Fruit fly (Drosophila melanogaster) whole organism, prepupa: ENCODE data around the gene Axs.

Source experiments
- CG15336 ChIP-seq: fragments of 200-800 bp; sonication (Bioruptor generic); IDR thresholded peaks from 2 replicates; pipeline ENCODE4 v1.3.6; 2022; ENCODE audit warnings: missing biosample characterization, missing genetic modification characterization
- CG3032 ChIP-seq: fragments of 200-800 bp; optimal IDR thresholded peaks from 2 replicates; lab custom pipeline; 2019; ENCODE audit warnings: missing biosample characterization, mild to moderate bottlenecking, missing genetic modification characterization, moderate library complexity
- CG6854 ChIP-seq: fragments of 200-800 bp; sonication (Bioruptor generic); optimal IDR thresholded peaks from 2 replicates; lab custom pipeline; 2017; ENCODE audit warnings: missing biosample characterization, mild to moderate bottlenecking, missing genetic modification characterization
- CG8632 ChIP-seq: fragments of 200-800 bp; sonication (Bioruptor generic); optimal IDR thresholded peaks from 3 replicates; lab custom pipeline; 2016; ENCODE audit warnings: missing biosample characterization, missing genetic modification characterization
- Ets96B ChIP-seq: fragments of 200-800 bp; optimal IDR thresholded peaks from 2 replicates; lab custom pipeline; 2019; ENCODE audit warnings: missing biosample characterization, mild to moderate bottlenecking, missing genetic modification characterization, moderate library complexity
- Lpt ChIP-seq: fragments of 200-800 bp; sonication (Bioruptor generic); optimal IDR thresholded peaks from 3 replicates; lab custom pipeline; 2016; ENCODE audit warnings: missing biosample characterization, missing genetic modification characterization
- Sox14 ChIP-seq: fragments of 200-800 bp; sonication (Bioruptor generic); optimal IDR thresholded peaks from 3 replicates; lab custom pipeline; 2016; ENCODE audit warnings: missing biosample characterization, missing genetic modification characterization
- eg ChIP-seq: fragments of 200-800 bp; sonication (Bioruptor generic); IDR thresholded peaks from 3 replicates; pipeline ENCODE4 v1.3.6; 2022; ENCODE audit warnings: missing biosample characterization, missing genetic modification characterization
- svp ChIP-seq: fragments of 200-800 bp; sonication (Bioruptor generic); peaks from one replicate; lab custom pipeline; 2016; ENCODE audit warnings: missing biosample characterization, missing genetic modification characterization

DNA sequence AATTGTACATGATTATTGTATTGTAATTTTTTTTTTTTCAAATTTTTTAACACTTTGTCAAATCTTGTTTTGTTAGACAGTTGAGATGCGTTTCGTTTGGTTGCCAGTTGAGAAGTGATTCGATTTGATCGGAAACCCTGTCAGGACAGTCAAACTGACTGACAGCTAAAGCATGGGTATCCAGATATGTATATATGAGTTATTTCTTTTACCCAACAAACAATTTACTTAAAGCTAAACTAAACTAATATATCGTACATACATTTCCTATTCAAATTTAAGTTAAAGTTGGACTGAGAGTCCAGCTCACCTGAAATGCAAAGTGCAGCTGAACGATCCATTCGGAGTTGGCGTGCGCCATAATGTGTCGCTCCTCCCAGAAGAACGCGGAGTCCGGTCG lies 51.6 kb downstream of the Axs start, which contains the start of gene CG9777:
- TF ChIP-seq CG3032 (tag; lab: Kevin White, UChicago), result no peak
- TF ChIP-seq Ets96B, result no peak
- no peak for TF ChIP-seq svp (GFP tag; lab: Kevin White, UChicago)
- no peak for TF ChIP-seq CG6854 (GFP tag; lab: Kevin White, UChicago)
- TF ChIP-seq Lpt (GFP tag; lab: Kevin White, UChicago), result no peak
- no peak for TF ChIP-seq eg (GFP tag; lab: Robert Waterston, UW)
- TF ChIP-seq CG15336 (GFP tag; lab: Robert Waterston, UW), result no peak
- TF ChIP-seq CG8632 (GFP tag; lab: Kevin White, UChicago), result no peak
- no peak for TF ChIP-seq Sox14
